Fruit fly (Drosophila melanogaster) whole organism, prepupa: Measurements from ENCODE around the gene crim.
A peak's percentile ranks its signal among the peaks of the same experiment; 100 is the strongest.

ENCODE experiments used
- Blimp-1 ChIP-seq: fragments of 200-800 bp; sonication (Bioruptor generic); optimal IDR thresholded peaks from 3 replicates; lab custom pipeline; 2017; ENCODE audit warnings: missing biosample characterization, missing genetic modification characterization, mild to moderate bottlenecking, moderate library complexity, missing genetic modification reagents
- CG10631 ChIP-seq: fragments of 200-800 bp; sonication (Bioruptor generic); optimal IDR thresholded peaks from 2 replicates; lab custom pipeline; 2016; ENCODE audit warnings: missing biosample characterization, missing genetic modification characterization
- CG10669 ChIP-seq: fragments of 200-800 bp; sonication (Bioruptor generic); optimal IDR thresholded peaks from 3 replicates; lab custom pipeline; 2018; ENCODE audit warnings: missing biosample characterization, mild to moderate bottlenecking, missing genetic modification characterization, moderate library complexity
- CG11762 ChIP-seq: fragments of 200-800 bp; sonication (Bioruptor generic); optimal IDR thresholded peaks from 3 replicates; lab custom pipeline; 2016; ENCODE audit warnings: missing biosample characterization, missing genetic modification characterization; ENCODE audit not compliant: insufficient read depth
- CG11902 ChIP-seq: fragments of 200-800 bp; sonication (Bioruptor generic); optimal IDR thresholded peaks from 3 replicates; lab custom pipeline; 2016; ENCODE audit warnings: missing biosample characterization, missing genetic modification characterization
- CG3032 ChIP-seq: fragments of 200-800 bp; optimal IDR thresholded peaks from 2 replicates; lab custom pipeline; 2019; ENCODE audit warnings: missing biosample characterization, mild to moderate bottlenecking, missing genetic modification characterization, moderate library complexity
- CG31627 ChIP-seq: fragments of 200-800 bp; sonication (Bioruptor generic); optimal IDR thresholded peaks from 3 replicates; lab custom pipeline; 2016; ENCODE audit warnings: missing biosample characterization, missing genetic modification characterization
- CG34406 ChIP-seq: fragments of 200-800 bp; sonication (Bioruptor generic); optimal IDR thresholded peaks from 3 replicates; lab custom pipeline; 2016; ENCODE audit warnings: missing biosample characterization, missing genetic modification characterization
- CG4318 ChIP-seq: fragments of 200-800 bp; sonication (Bioruptor generic); optimal IDR thresholded peaks from 3 replicates; lab custom pipeline; 2017; ENCODE audit warnings: missing biosample characterization, mild to moderate bottlenecking, missing genetic modification characterization
- CG6163 ChIP-seq: fragments of 200-800 bp; sonication (Bioruptor generic); IDR thresholded peaks from 3 replicates; pipeline ENCODE4 v1.3.6; 2022; ENCODE audit warnings: missing biosample characterization, missing genetic modification characterization
- CG6276 ChIP-seq: fragments of 200-800 bp; sonication (Bioruptor generic); optimal IDR thresholded peaks from 2 replicates; lab custom pipeline; 2017; ENCODE audit warnings: missing biosample characterization, mild to moderate bottlenecking, missing genetic modification characterization
- CG6808 ChIP-seq: fragments of 200-800 bp; sonication (Bioruptor generic); optimal IDR thresholded peaks from 3 replicates; lab custom pipeline; 2017; ENCODE audit warnings: missing biosample characterization, missing genetic modification characterization, mild to moderate bottlenecking, moderate library complexity, missing genetic modification reagents
- CG7368 ChIP-seq: fragments of 200-800 bp; sonication (Bioruptor generic); optimal IDR thresholded peaks from 3 replicates; lab custom pipeline; 2016; ENCODE audit warnings: missing biosample characterization, missing genetic modification characterization
- CG8119 ChIP-seq: fragments of 200-800 bp; sonication (Bioruptor generic); IDR thresholded peaks from 3 replicates; pipeline ENCODE4 v1.3.6; 2022; ENCODE audit warnings: missing biosample characterization, missing genetic modification characterization
- CG8319 ChIP-seq: fragments of 200-800 bp; sonication (Bioruptor generic); optimal IDR thresholded peaks from 3 replicates; lab custom pipeline; 2016; ENCODE audit warnings: missing biosample characterization, missing genetic modification characterization
- CG8632 ChIP-seq: fragments of 200-800 bp; sonication (Bioruptor generic); optimal IDR thresholded peaks from 3 replicates; lab custom pipeline; 2016; ENCODE audit warnings: missing biosample characterization, missing genetic modification characterization
- CG9139 ChIP-seq: fragments of 200-800 bp; sonication (Bioruptor generic); optimal IDR thresholded peaks from 3 replicates; lab custom pipeline; 2017; ENCODE audit warnings: missing biosample characterization, mild to moderate bottlenecking, missing genetic modification characterization
- Eip75B ChIP-seq: fragments of 200-800 bp; sonication (Bioruptor generic); optimal IDR thresholded peaks from 3 replicates; lab custom pipeline; 2016; ENCODE audit warnings: missing biosample characterization, missing genetic modification characterization
- Eip78C ChIP-seq: fragments of 200-800 bp; sonication (Bioruptor generic); peaks from one replicate; lab custom pipeline; 2016; ENCODE audit warnings: missing biosample characterization, missing genetic modification characterization
- Eip93F ChIP-seq: fragments of 200-800 bp; sonication (Bioruptor generic); optimal IDR thresholded peaks from 2 replicates; lab custom pipeline; 2016; ENCODE audit warnings: missing biosample characterization, mild to moderate bottlenecking, missing genetic modification characterization
- Ets21C ChIP-seq: fragments of 200-800 bp; sonication (Bioruptor generic); optimal IDR thresholded peaks from 3 replicates; lab custom pipeline; 2016; ENCODE audit warnings: missing biosample characterization, missing genetic modification characterization
- Ets96B ChIP-seq: fragments of 200-800 bp; optimal IDR thresholded peaks from 2 replicates; lab custom pipeline; 2019; ENCODE audit warnings: missing biosample characterization, mild to moderate bottlenecking, missing genetic modification characterization, moderate library complexity
- Gug ChIP-seq: fragments of 200-800 bp; sonication (Bioruptor generic); IDR thresholded peaks from 2 replicates; pipeline ENCODE4 v1.3.6; 2022; ENCODE audit warnings: missing biosample characterization, missing genetic modification characterization
- Hr38 ChIP-seq: sonication (Bioruptor generic); optimal IDR thresholded peaks from 2 replicates; lab custom pipeline; 2016; ENCODE audit warnings: missing biosample characterization, missing genetic modification characterization
- Hr4 ChIP-seq: fragments of 200-800 bp; sonication (Bioruptor generic); optimal IDR thresholded peaks from 3 replicates; lab custom pipeline; 2016; ENCODE audit warnings: missing biosample characterization, missing genetic modification characterization
- Lpt ChIP-seq: fragments of 200-800 bp; sonication (Bioruptor generic); optimal IDR thresholded peaks from 3 replicates; lab custom pipeline; 2016; ENCODE audit warnings: missing biosample characterization, missing genetic modification characterization
- Met ChIP-seq: fragments of 200-800 bp; sonication (Bioruptor generic); optimal IDR thresholded peaks from 3 replicates; lab custom pipeline; 2016; ENCODE audit warnings: missing biosample characterization, missing genetic modification characterization
- Smox ChIP-seq: fragments of 200-800 bp; sonication (Bioruptor generic); optimal IDR thresholded peaks from 3 replicates; lab custom pipeline; 2016; ENCODE audit warnings: missing biosample characterization, missing genetic modification characterization
- Sox102F ChIP-seq: fragments of 200-800 bp; sonication (Bioruptor generic); optimal IDR thresholded peaks from 2 replicates; lab custom pipeline; 2016; ENCODE audit warnings: missing biosample characterization, mild to moderate bottlenecking, missing genetic modification characterization
- Sox14 ChIP-seq: fragments of 200-800 bp; sonication (Bioruptor generic); optimal IDR thresholded peaks from 3 replicates; lab custom pipeline; 2016; ENCODE audit warnings: missing biosample characterization, missing genetic modification characterization
- achi ChIP-seq: fragments of 200-800 bp; sonication (Bioruptor generic); optimal IDR thresholded peaks from 3 replicates; lab custom pipeline; 2016; ENCODE audit warnings: missing biosample characterization, missing genetic modification characterization
- acj6 ChIP-seq: fragments of 200-800 bp; sonication (Bioruptor generic); optimal IDR thresholded peaks from 3 replicates; lab custom pipeline; 2016; ENCODE audit warnings: missing biosample characterization, missing genetic modification characterization
- cyc ChIP-seq: fragments of 200-800 bp; sonication (Bioruptor generic); optimal IDR thresholded peaks from 3 replicates; lab custom pipeline; 2016; ENCODE audit warnings: missing biosample characterization, missing genetic modification characterization
- dac ChIP-seq: fragments of 200-800 bp; sonication (Bioruptor generic); optimal IDR thresholded peaks from 2 replicates; lab custom pipeline; 2017; ENCODE audit warnings: missing biosample characterization, mild to moderate bottlenecking, missing genetic modification characterization
- dsx ChIP-seq: fragments of 200-800 bp; optimal IDR thresholded peaks from 3 replicates; lab custom pipeline; 2019; ENCODE audit warnings: missing biosample characterization, mild to moderate bottlenecking, missing genetic modification characterization, moderate library complexity; ENCODE audit not compliant: poor library complexity, severe bottlenecking
- esn ChIP-seq: fragments of 200-800 bp; sonication (Bioruptor generic); optimal IDR thresholded peaks from 2 replicates; lab custom pipeline; 2016; ENCODE audit warnings: missing biosample characterization, mild to moderate bottlenecking, missing genetic modification characterization, moderate library complexity
- fd85E ChIP-seq: fragments of 200-800 bp; sonication (Bioruptor generic); optimal IDR thresholded peaks from 3 replicates; lab custom pipeline; 2016; ENCODE audit warnings: missing biosample characterization, missing genetic modification characterization
- fkh ChIP-seq: fragments of 200-800 bp; sonication (Bioruptor generic); optimal IDR thresholded peaks from 3 replicates; lab custom pipeline; 2017; ENCODE audit warnings: missing biosample characterization, mild to moderate bottlenecking, missing genetic modification characterization, moderate library complexity
- lz ChIP-seq: fragments of 200-800 bp; sonication (Bioruptor generic); optimal IDR thresholded peaks from 3 replicates; lab custom pipeline; 2016; ENCODE audit warnings: missing biosample characterization, missing genetic modification characterization
- pdm3 ChIP-seq: fragments of 200-800 bp; sonication (Bioruptor generic); optimal IDR thresholded peaks from 3 replicates; lab custom pipeline; 2016; ENCODE audit warnings: missing biosample characterization, missing genetic modification characterization
- spab ChIP-seq: fragments of 200-800 bp; sonication (Bioruptor generic); optimal IDR thresholded peaks from 2 replicates; lab custom pipeline; 2017; ENCODE audit warnings: missing biosample characterization, mild to moderate bottlenecking, missing genetic modification characterization, missing genetic modification reagents
- ss ChIP-seq, 2 experiments: fragments of 200-800 bp; sonication (Bioruptor generic); optimal IDR thresholded peaks; 2 replicates in 1 of 2; 3 replicates in 1 of 2; lab custom pipeline; 2017 to 2018; ENCODE audit warnings: mild to moderate bottlenecking in 2 of 2, missing biosample characterization in 2 of 2, missing genetic modification characterization in 2 of 2, moderate library complexity in 1 of 2
- svp ChIP-seq: fragments of 200-800 bp; sonication (Bioruptor generic); peaks from one replicate; lab custom pipeline; 2016; ENCODE audit warnings: missing biosample characterization, missing genetic modification characterization
- topi ChIP-seq: fragments of 200-800 bp; sonication (Bioruptor generic); optimal IDR thresholded peaks from 3 replicates; lab custom pipeline; 2016; ENCODE audit warnings: missing biosample characterization, missing genetic modification characterization

crim gene

dm6 chr3L:11683819-11684521 is 27.2 kb downstream of the crim start, which contains the start of gene Sugb (continued):
- TF ChIP-seq CG10631 (GFP tag; lab: Kevin White, UChicago) (peak; percentile 57), acj6 (GFP tag; lab: Kevin White, UChicago) (peak; percentile 68), Sox102F (GFP tag; lab: Kevin White, UChicago) (no peak), lz (GFP tag; lab: Kevin White, UChicago) (peak; percentile 74), CG8319 (GFP tag; lab: Kevin White, UChicago) (no peak), CG34406 (GFP tag; lab: Kevin White, UChicago) (no peak), Hr38 (no peak), CG31627 (GFP tag; lab: Kevin White, UChicago) (peak; percentile 63), fkh (peak; percentile 96), Ets96B (tag; lab: Kevin White, UChicago) (peak; percentile 33), esn (GFP tag; lab: Kevin White, UChicago) (peak; percentile 84), CG7368 (GFP tag; lab: Kevin White, UChicago) (no peak), CG11762 (GFP tag; lab: Kevin White, UChicago) (no peak), Eip93F (GFP tag; lab: Kevin White, UChicago) (peak; percentile 24), CG11902 (GFP tag; lab: Kevin White, UChicago) (peak; percentile 3), ss (GFP tag; optimal IDR thresholded peaks at IDR 0.05; lab: Kevin White, UChicago) (peak; percentile 20 to 56), Lpt (GFP tag; lab: Kevin White, UChicago) (peak; percentile 46), dac (peak; percentile 18), topi (GFP tag; lab: Kevin White, UChicago) (peak; percentile 11), Eip75B (peak; percentile 77), CG9139 (GFP tag; lab: Kevin White, UChicago) (peak; percentile 12), Sox14 (peak; percentile 74), CG6808 (GFP tag; lab: Kevin White, UChicago) (peak; percentile 66)

DNA sequence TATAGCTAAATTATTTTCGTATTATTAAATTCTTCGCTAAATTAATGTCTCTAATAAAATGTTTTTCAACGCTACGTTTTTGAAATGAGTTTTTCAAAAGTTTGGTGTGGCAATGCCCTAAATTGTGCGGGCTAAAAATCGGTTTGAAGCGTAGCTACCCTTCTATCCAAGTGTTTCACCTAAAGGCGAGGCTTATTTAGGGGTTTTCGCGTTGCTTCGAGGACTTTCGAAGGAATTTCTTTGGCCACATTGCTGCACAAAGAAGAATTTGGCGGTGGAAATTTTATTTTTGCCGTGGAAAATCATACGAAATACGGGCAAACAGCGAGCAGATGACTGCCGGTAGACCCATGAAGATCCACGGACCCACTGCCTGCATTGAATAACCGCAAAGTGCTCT is 29.4 kb downstream of the crim start, which contains the start of gene TfIIEalpha:
Gene TfIIEalpha, plus strand, starts transcription at position 245 of the 400 bp plus-strand sequence.
- TF ChIP-seq CG3032 (peak; percentile 25), svp (GFP tag; lab: Kevin White, UChicago) (peak; percentile 55), Sox14 (peak; percentile 87), Smox (GFP tag; lab: Kevin White, UChicago) (no peak), topi (GFP tag; lab: Kevin White, UChicago) (peak; percentile 20), Ets21C (no peak), CG34406 (GFP tag; lab: Kevin White, UChicago) (no peak), Hr38 (no peak), CG11902 (GFP tag; lab: Kevin White, UChicago) (no peak), Blimp-1 (no peak)

DNA sequence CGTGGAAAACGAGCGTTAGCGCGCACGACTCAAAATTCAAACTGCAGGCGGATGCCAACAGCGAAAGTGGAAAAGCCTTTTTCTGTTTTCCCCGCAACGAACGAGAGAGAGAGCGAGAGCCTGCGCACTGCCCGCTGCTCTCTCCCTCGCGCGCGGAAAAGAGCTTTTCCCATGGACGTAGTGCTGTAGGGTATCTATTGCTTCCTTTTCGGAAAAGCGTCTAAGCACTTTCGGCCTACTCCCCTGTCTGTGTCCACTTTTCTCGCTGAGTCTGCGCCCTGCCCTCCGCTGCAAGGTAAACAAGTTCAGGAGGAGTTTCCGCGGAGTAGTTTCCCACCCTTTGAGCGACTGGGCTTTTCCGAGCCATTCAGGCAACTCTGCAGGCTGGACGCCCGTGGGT is 30.9 kb downstream of the crim start, which contains the start of gene CG32085:
Gene CG32085, minus strand, starts transcription at position 47 of the 400 bp plus-strand sequence.
- TF ChIP-seq fd85E (GFP tag; lab: Kevin White, UChicago): no peak
- TF ChIP-seq dsx (GFP tag; lab: Kevin White, UChicago): no peak
- TF ChIP-seq topi (GFP tag; lab: Kevin White, UChicago): no peak
- no peak for TF ChIP-seq Gug
- TF ChIP-seq Met: no peak
- no peak for TF ChIP-seq cyc (GFP tag; lab: Kevin White, UChicago)
- TF ChIP-seq CG6808 (GFP tag; lab: Kevin White, UChicago): no peak
- TF ChIP-seq CG6276 (GFP tag; lab: Kevin White, UChicago): no peak
- peak; percentile 71; the same call in 2 of the 3 replicates for TF ChIP-seq CG6163 (GFP tag; lab: Robert Waterston, UW)
- peak; percentile 10 for TF ChIP-seq acj6 (GFP tag; lab: Kevin White, UChicago)
- no peak for TF ChIP-seq lz (GFP tag; lab: Kevin White, UChicago)
- peak; percentile 12 to 22 for TF ChIP-seq ss (GFP tag; optimal IDR thresholded peaks at IDR 0.05; lab: Kevin White, UChicago)
- TF ChIP-seq Lpt (GFP tag; lab: Kevin White, UChicago): no peak
- TF ChIP-seq CG11762 (GFP tag; lab: Kevin White, UChicago): no peak
- no peak for TF ChIP-seq spab (GFP tag; lab: Kevin White, UChicago)
- no peak for TF ChIP-seq CG9139 (GFP tag; lab: Kevin White, UChicago)
- TF ChIP-seq Eip78C (GFP tag; lab: Kevin White, UChicago): peak; percentile 70
- TF ChIP-seq CG8632 (GFP tag; lab: Kevin White, UChicago): no peak
- no peak for TF ChIP-seq CG4318
- TF ChIP-seq CG8319 (GFP tag; lab: Kevin White, UChicago): no peak
- TF ChIP-seq svp (GFP tag; lab: Kevin White, UChicago): peak; percentile 36
- TF ChIP-seq Ets21C: no peak
- TF ChIP-seq CG7368 (GFP tag; lab: Kevin White, UChicago): no peak
- TF ChIP-seq Hr4 (GFP tag; lab: Kevin White, UChicago): peak; percentile 44
- TF ChIP-seq achi (GFP tag; lab: Kevin White, UChicago): peak; percentile 19
- no peak for TF ChIP-seq Hr38
- peak; percentile 18 for TF ChIP-seq Eip75B
- TF ChIP-seq fkh: no peak
- TF ChIP-seq CG8119 (GFP tag; lab: Robert Waterston, UW): peak; percentile 38; the same call in 1 of the 3 replicates
- no peak for TF ChIP-seq CG10669 (GFP tag; lab: Kevin White, UChicago)
- TF ChIP-seq pdm3 (GFP tag; lab: Kevin White, UChicago): peak; percentile 32
